Worm (Caenorhabditis elegans): ENCODE data around the gene Y17G9B.11.
A peak's percentile ranks its signal among the peaks of the same experiment; 100 is the strongest.

Gene Y17G9B.11

DNA sequence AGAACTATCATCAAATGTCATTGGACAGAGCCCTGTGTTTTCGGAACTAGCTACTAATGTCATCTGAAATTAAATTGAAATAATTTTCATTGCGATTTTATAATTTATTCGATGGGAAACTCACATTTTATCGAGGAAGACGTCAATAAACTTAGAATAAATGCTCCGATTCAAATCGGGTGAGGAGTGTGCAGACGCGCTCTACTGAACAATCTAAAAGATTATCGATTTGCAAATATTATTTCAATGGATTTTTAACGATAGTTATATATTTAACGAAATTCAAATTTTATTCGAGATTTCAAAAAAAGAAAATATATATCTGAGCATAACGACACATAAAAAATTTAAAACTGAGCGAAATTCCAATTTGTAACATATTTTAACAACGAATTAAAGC, 42.7 kb downstream of the Y17G9B.11 start, which contains the start of gene eor-1 (continued):
- TF ChIP-seq ceh-90 (tag; optimal IDR thresholded peaks at IDR 0.05) (no peak), nhr-237 (tag; optimal IDR thresholded peaks at IDR 0.05) (no peak), tbx-2 (tag; optimal IDR thresholded peaks at IDR 0.05) (peak; percentile 26), fkh-4 (tag; optimal IDR thresholded peaks at IDR 0.05; ENCODE audit: borderline replicate concordance) (no peak), rnt-1 (tag; optimal IDR thresholded peaks at IDR 0.05) (peak; percentile 17), blmp-1 (tag; optimal IDR thresholded peaks at IDR 0.05) (no peak), ceh-63 (GFP tag; optimal IDR thresholded peaks at IDR 0.05) (no peak), sptf-1 (tag; optimal IDR thresholded peaks at IDR 0.05) (no peak), unc-62 (GFP tag; optimal IDR thresholded peaks at IDR 0.05) (no peak), unc-30 (tag; optimal IDR thresholded peaks at IDR 0.05) (no peak), skn-1 (tag; optimal IDR thresholded peaks at IDR 0.05) (peak; percentile 20), C04F5.9 (tag; optimal IDR thresholded peaks at IDR 0.05) (no peak), lin-35 (GFP tag; optimal IDR thresholded peaks at IDR 0.05) (peak; percentile 59 to 67), nhr-84 (tag; optimal IDR thresholded peaks at IDR 0.05) (no peak), lir-3 (tag; optimal IDR thresholded peaks at IDR 0.05; ENCODE audit: poor library complexity) (peak; percentile 16), dsc-1 (tag; optimal IDR thresholded peaks at IDR 0.05) (peak; percentile 26), Y116A8C.19 (tag; optimal IDR thresholded peaks at IDR 0.05; ENCODE audit: borderline replicate concordance) (no peak), ceh-82 (tag; optimal IDR thresholded peaks at IDR 0.05) (no peak), mef-2 (tag; optimal IDR thresholded peaks at IDR 0.05) (no peak), C16A3.4 (tag; optimal IDR thresholded peaks at IDR 0.05) (peak; percentile 32), jun-1 (tag; optimal IDR thresholded peaks at IDR 0.05) (no peak), efl-3 (GFP tag; optimal IDR thresholded peaks at IDR 0.05) (no peak), sox-4 (tag; optimal IDR thresholded peaks at IDR 0.05) (no peak), swsn-7 (tag; optimal IDR thresholded peaks at IDR 0.05) (peak; percentile 13), nhr-90 (tag; optimal IDR thresholded peaks at IDR 0.05; ENCODE audit: poor library complexity) (no peak), nhr-20 (tag; optimal IDR thresholded peaks at IDR 0.05) (peak; percentile 41), nhr-71 (tag; optimal IDR thresholded peaks at IDR 0.05) (no peak), ztf-4 (tag; optimal IDR thresholded peaks at IDR 0.05) (no peak), unc-130 (tag; optimal IDR thresholded peaks at IDR 0.05) (no peak), grh-1 (GFP tag; IDR thresholded peaks at IDR 0.05) (no peak), zag-1 (tag; optimal IDR thresholded peaks at IDR 0.05) (no peak), ama-1 (optimal IDR thresholded peaks at IDR 0.05) (no peak), pax-3 (tag; optimal IDR thresholded peaks at IDR 0.05) (no peak), xbp-1 (tag; optimal IDR thresholded peaks at IDR 0.05) (peak; percentile 41), nhr-76 (tag; optimal IDR thresholded peaks at IDR 0.05) (no peak), ztf-11 (tag; optimal IDR thresholded peaks at IDR 0.05) (no peak), unc-86 (tag; optimal IDR thresholded peaks at IDR 0.05) (no peak), nhr-12 (tag; optimal IDR thresholded peaks at IDR 0.05) (no peak)

DNA sequence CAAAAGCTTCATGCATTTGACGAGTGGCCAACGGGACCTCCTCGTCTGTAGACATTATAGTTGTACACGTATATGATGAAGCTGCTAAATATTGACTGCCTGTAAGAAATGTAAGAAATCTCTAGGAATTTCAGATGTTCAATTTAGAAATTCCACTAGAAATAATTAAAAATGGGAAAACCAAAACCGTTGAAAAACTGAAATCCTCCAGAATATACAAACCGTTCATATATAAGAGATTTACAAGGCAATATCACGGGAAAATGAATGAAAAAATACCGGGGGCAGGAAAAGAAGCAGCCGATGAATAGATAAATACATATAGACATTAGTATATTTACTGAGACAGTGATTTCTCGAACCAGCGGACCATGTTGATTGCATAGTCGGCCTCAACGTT, 46.1 kb downstream of the Y17G9B.11 start, which contains the start of gene dpf-7:
Gene dpf-7, minus strand, starts transcription at position 101 of the 400 bp plus-strand sequence.
- TF ChIP-seq swsn-7 (tag; optimal IDR thresholded peaks at IDR 0.05) (no peak), fos-1 (tag; optimal IDR thresholded peaks at IDR 0.05) (no peak), lin-35 (GFP tag; optimal IDR thresholded peaks at IDR 0.05) (no peak), mef-2 (tag; optimal IDR thresholded peaks at IDR 0.05) (no peak), ama-1 (optimal IDR thresholded peaks at IDR 0.05) (no peak), aha-1 (tag; optimal IDR thresholded peaks at IDR 0.05) (no peak), zag-1 (tag; optimal IDR thresholded peaks at IDR 0.05) (no peak), sptf-1 (tag; optimal IDR thresholded peaks at IDR 0.05) (no peak)

DNA sequence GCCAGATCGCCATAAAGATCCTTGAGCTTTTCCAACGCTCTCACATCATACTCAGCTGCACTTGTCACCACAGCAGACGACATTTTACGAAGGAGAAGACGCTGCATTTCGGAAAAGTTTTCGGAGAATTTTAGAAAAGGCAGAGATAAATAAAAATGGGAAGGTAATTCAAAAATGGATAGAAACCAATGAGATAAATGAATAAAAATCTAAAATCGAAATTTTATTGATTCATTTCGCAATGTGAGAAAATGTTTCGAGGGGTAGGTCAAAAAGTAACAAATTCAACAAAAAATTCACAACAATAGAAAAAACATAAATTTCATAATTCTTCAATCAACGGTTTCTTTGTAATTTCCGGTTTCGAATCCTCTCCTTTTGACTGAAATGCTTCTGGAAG, 50.1 kb downstream of the Y17G9B.11 start, which contains the start of gene dpf-5:
Gene dpf-5, minus strand, starts transcription at position 101 of the 400 bp plus-strand sequence.
- TF ChIP-seq nhr-85 (tag) (peak; percentile 10), egl-13 (tag; optimal IDR thresholded peaks at IDR 0.05) (no peak)

All from whole organism, L1 larva.